Worm (Caenorhabditis elegans) whole organism, L1 larva: ENCODE measurements around the gene Y24D9A.7.
A peak's percentile ranks its signal among the peaks of the same experiment; 100 is the strongest.

Experiments
- C04F5.9 ChIP-seq: sonication (generic microtip); optimal IDR thresholded peaks from 2 replicates; lab custom pipeline; 2016; ENCODE audit warnings: missing genetic modification characterization, missing compliant biosample characterization
- C16A3.4 ChIP-seq: fragments of 150-350 bp; optimal IDR thresholded peaks from 2 replicates; lab custom pipeline; 2014; ENCODE audit warnings: missing biosample characterization, missing genetic modification characterization
- Y116A8C.19 ChIP-seq: sonication (generic microtip); optimal IDR thresholded peaks from 2 replicates; lab custom pipeline; 2016; ENCODE audit warnings: missing compliant biosample characterization, missing genetic modification characterization, borderline replicate concordance
- ama-1 ChIP-seq: fragments of 150-350 bp; optimal IDR thresholded peaks from 2 replicates; lab custom pipeline; 2014
- ceh-82 ChIP-seq, 3 experiments: fragments of 150-350 bp in 1 of 3; sonication (generic microtip) in 2 of 3; optimal IDR thresholded peaks; 2 replicates each; lab custom pipeline; 2014 to 2017; ENCODE audit warnings: missing biosample characterization in 3 of 3, missing genetic modification characterization in 3 of 3
- ces-1 ChIP-seq: fragments of 150-350 bp; optimal IDR thresholded peaks from 2 replicates; lab custom pipeline; 2014; ENCODE audit warnings: missing biosample characterization, missing genetic modification reagents, missing genetic modification characterization
- dpl-1 ChIP-seq, 3 experiments: fragments of 150-350 bp in 2 of 3; sonication (generic microtip) in 1 of 3; optimal IDR thresholded peaks; 2 replicates each; lab custom pipeline; 2014 to 2017; ENCODE audit warnings: missing biosample characterization in 3 of 3, missing genetic modification characterization in 3 of 3, missing genetic modification reagents in 3 of 3
- efl-3 ChIP-seq: fragments of 200-800 bp; sonication (Bioruptor generic); optimal IDR thresholded peaks from 2 replicates; lab custom pipeline; 2018; ENCODE audit warnings: mild to moderate bottlenecking, missing genetic modification characterization, missing compliant biosample characterization
- elt-3 ChIP-seq, 6 experiments: fragments of 150-350 bp in 1 of 6; sonication (generic microtip); optimal IDR thresholded peaks; 2 replicates each; lab custom pipeline; 2017 to 2018; ENCODE audit warnings: missing biosample characterization in 6 of 6, missing genetic modification characterization in 6 of 6, inconsistent platforms in 1 of 6
- fkh-10 ChIP-seq: sonication (generic microtip); optimal IDR thresholded peaks from 2 replicates; lab custom pipeline; 2017; ENCODE audit warnings: missing biosample characterization, missing genetic modification reagents, missing genetic modification characterization
- fkh-4 ChIP-seq: sonication (generic microtip); optimal IDR thresholded peaks from 2 replicates; lab custom pipeline; 2016; ENCODE audit warnings: missing compliant biosample characterization, missing genetic modification characterization, borderline replicate concordance
- jun-1 ChIP-seq: fragments of 150-350 bp; optimal IDR thresholded peaks from 2 replicates; lab custom pipeline; 2014; ENCODE audit warnings: missing biosample characterization, missing genetic modification reagents, missing genetic modification characterization
- lin-13 ChIP-seq: fragments of 150-350 bp; optimal IDR thresholded peaks from 2 replicates; lab custom pipeline; 2014; ENCODE audit warnings: missing biosample characterization, missing genetic modification reagents, missing genetic modification characterization
- lin-14 ChIP-seq: fragments of 200-800 bp; sonication (Bioruptor generic); optimal IDR thresholded peaks from 2 replicates; lab custom pipeline; 2018; ENCODE audit warnings: mild to moderate bottlenecking, missing genetic modification characterization, moderate library complexity, missing compliant biosample characterization
- lsy-2 ChIP-seq, 2 experiments: fragments of 150-350 bp; optimal IDR thresholded peaks; 2 replicates each; lab custom pipeline; 2014; ENCODE audit warnings: missing biosample characterization in 2 of 2, missing genetic modification characterization in 2 of 2
- mdl-1 ChIP-seq, 2 experiments: fragments of 150-350 bp; optimal IDR thresholded peaks; 2 replicates each; lab custom pipeline; 2014 to 2017; ENCODE audit warnings: missing biosample characterization in 2 of 2, missing genetic modification characterization in 2 of 2, inconsistent platforms in 1 of 2
- mef-2 ChIP-seq: fragments of 150-350 bp; optimal IDR thresholded peaks from 2 replicates; lab custom pipeline; 2014; ENCODE audit warnings: missing biosample characterization, missing genetic modification characterization
- nhr-11 ChIP-seq: fragments of 150-350 bp; optimal IDR thresholded peaks from 2 replicates; lab custom pipeline; 2014; ENCODE audit warnings: missing biosample characterization, missing genetic modification characterization
- nhr-20 ChIP-seq: sonication (generic microtip); optimal IDR thresholded peaks from 2 replicates; lab custom pipeline; 2016; ENCODE audit warnings: mild to moderate bottlenecking, missing genetic modification characterization, missing compliant biosample characterization
- nhr-237 ChIP-seq: fragments of 150-350 bp; optimal IDR thresholded peaks from 2 replicates; lab custom pipeline; 2014; ENCODE audit warnings: missing biosample characterization, missing genetic modification characterization
- nhr-71 ChIP-seq: sonication (generic microtip); optimal IDR thresholded peaks from 2 replicates; lab custom pipeline; 2016; ENCODE audit warnings: mild to moderate bottlenecking, missing genetic modification characterization, moderate library complexity, missing compliant biosample characterization
- nhr-85 ChIP-seq: sonication (generic microtip); peaks from one replicate; lab custom pipeline; 2016; ENCODE audit warnings: missing genetic modification characterization, inconsistent platforms, missing compliant biosample characterization
- pax-3 ChIP-seq: fragments of 200-800 bp; sonication (Bioruptor generic); optimal IDR thresholded peaks from 2 replicates; lab custom pipeline; 2018; ENCODE audit warnings: mild to moderate bottlenecking, missing genetic modification characterization, moderate library complexity, missing compliant biosample characterization
- pqm-1 ChIP-seq: sonication (generic microtip); optimal IDR thresholded peaks from 3 replicates; lab custom pipeline; 2017; ENCODE audit warnings: missing biosample characterization, missing genetic modification characterization
- snpc-4 ChIP-seq: fragments of 150-350 bp; optimal IDR thresholded peaks from 2 replicates; lab custom pipeline; 2014; ENCODE audit warnings: missing biosample characterization, missing genetic modification characterization
- sox-4 ChIP-seq: sonication (generic microtip); optimal IDR thresholded peaks from 2 replicates; lab custom pipeline; 2016; ENCODE audit warnings: missing genetic modification characterization, missing compliant biosample characterization
- sptf-1 ChIP-seq: fragments of 150-350 bp; optimal IDR thresholded peaks from 2 replicates; lab custom pipeline; 2014; ENCODE audit warnings: missing biosample characterization, missing genetic modification characterization
- sup-37 ChIP-seq: fragments of 200-800 bp; sonication (Bioruptor generic); optimal IDR thresholded peaks from 2 replicates; lab custom pipeline; 2018; ENCODE audit warnings: mild to moderate bottlenecking, missing genetic modification characterization, missing compliant biosample characterization
- swsn-7 ChIP-seq: sonication (generic microtip); optimal IDR thresholded peaks from 2 replicates; lab custom pipeline; 2016; ENCODE audit warnings: missing genetic modification characterization, missing compliant biosample characterization
- unc-86 ChIP-seq: sonication (generic microtip); optimal IDR thresholded peaks from 2 replicates; lab custom pipeline; 2016; ENCODE audit warnings: missing genetic modification characterization, missing compliant biosample characterization
- xbp-1 ChIP-seq: sonication (generic microtip); optimal IDR thresholded peaks from 2 replicates; lab custom pipeline; 2016; ENCODE audit warnings: missing genetic modification characterization, missing compliant biosample characterization
- zip-4 ChIP-seq: fragments of 200-800 bp; sonication (Bioruptor generic); optimal IDR thresholded peaks from 2 replicates; lab custom pipeline; 2018; ENCODE audit warnings: mild to moderate bottlenecking, missing genetic modification characterization, moderate library complexity, missing compliant biosample characterization
- ztf-11 ChIP-seq, 2 experiments: sonication (generic microtip); optimal IDR thresholded peaks; 2 replicates each; lab custom pipeline; 2016 to 2017; ENCODE audit warnings: missing genetic modification characterization in 2 of 2, missing biosample characterization in 1 of 2, missing compliant biosample characterization in 1 of 2
- ztf-4 ChIP-seq: fragments of 150-350 bp; optimal IDR thresholded peaks from 2 replicates; lab custom pipeline; 2014; ENCODE audit warnings: missing biosample characterization, missing genetic modification characterization

The Y24D9A.7 gene

ce11 chrIV:4445711-4446290 is 40.8 kb upstream of the Y24D9A.7 start, which contains the start of the genes wapl-1 and htz-1 (continued):
- peak; percentile 98 for TF ChIP-seq unc-86 (tag; lab: Kevin White, UChicago)

DNA sequence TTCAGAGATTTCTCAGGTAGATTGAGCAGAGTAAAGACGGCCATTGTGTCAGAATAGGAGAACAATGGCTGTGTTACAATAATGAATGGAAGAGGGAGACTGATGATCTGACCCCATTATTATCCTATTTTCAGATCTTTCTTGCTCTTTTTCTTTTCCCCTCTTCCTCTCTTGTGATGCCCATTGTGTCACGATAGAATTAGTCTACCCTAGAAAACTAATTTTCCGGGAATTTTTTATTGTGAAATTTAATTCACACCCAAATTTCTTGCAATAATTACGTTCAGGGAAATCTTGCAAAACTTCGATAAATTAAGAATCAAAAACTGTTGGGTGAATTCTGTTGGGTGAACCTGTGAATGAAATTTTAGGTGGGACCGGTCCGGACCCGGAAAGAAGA is 36.1 kb upstream of the Y24D9A.7 start, which contains the start of gene fbxb-75:
Gene fbxb-75, minus strand, starts transcription at position 101 of the 400 bp plus-strand sequence.
- TF ChIP-seq Y116A8C.19 (tag; lab: Kevin White, UChicago): no peak
- TF ChIP-seq fkh-4 (tag; lab: Kevin White, UChicago): no peak
- TF ChIP-seq pqm-1 (tag; lab: Kevin White, UChicago): no peak
- no peak for TF ChIP-seq mef-2
- TF ChIP-seq, all 84 proteins: peak for 0

DNA sequence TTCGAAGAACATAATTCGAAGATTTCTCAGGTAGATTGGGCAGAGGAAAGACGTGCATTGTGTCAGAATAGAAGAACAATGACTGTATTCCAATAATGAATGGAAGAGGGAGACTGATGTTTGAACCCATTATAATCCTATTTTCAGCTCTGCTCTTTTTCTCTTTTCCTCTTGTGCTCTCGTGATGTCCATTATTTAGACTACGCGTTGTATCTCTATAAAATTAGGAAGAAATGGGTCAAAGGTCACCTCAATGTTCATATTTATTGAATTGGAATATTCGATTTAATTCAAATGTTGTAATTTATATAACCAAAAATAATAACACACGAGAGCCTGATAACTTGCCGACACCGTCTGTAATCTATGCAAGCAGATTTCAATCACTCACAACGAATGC is 34.2 kb upstream of the Y24D9A.7 start, which contains the start of gene fbxb-74:
Gene fbxb-74, minus strand, starts transcription at position 101 of the 400 bp plus-strand sequence.
- no peak for TF ChIP-seq nhr-11 (tag; lab: Kevin White, UChicago)
- no peak for TF ChIP-seq ztf-11 (tag; optimal IDR thresholded peaks at IDR 0.05; lab: Kevin White, UChicago)
- TF ChIP-seq ztf-4 (tag; lab: Kevin White, UChicago): no peak
- TF ChIP-seq pqm-1 (tag; lab: Kevin White, UChicago): no peak
- TF ChIP-seq pax-3 (tag; lab: Kevin White, UChicago): no peak
- no peak for TF ChIP-seq xbp-1 (tag; lab: Kevin White, UChicago)
- TF ChIP-seq C16A3.4 (tag; lab: Kevin White, UChicago): no peak
- TF ChIP-seq fkh-4 (tag; lab: Kevin White, UChicago): no peak
- TF ChIP-seq sup-37 (GFP tag; lab: Kevin White, UChicago): no peak
- TF ChIP-seq C04F5.9 (tag; lab: Kevin White, UChicago): no peak
- TF ChIP-seq jun-1 (tag; lab: Kevin White, UChicago): no peak
- TF ChIP-seq sox-4 (tag; lab: Kevin White, UChicago): no peak
- TF ChIP-seq ceh-82 (tag; optimal IDR thresholded peaks at IDR 0.05; lab: Kevin White, UChicago): no peak
- TF ChIP-seq, all 84 proteins: peak for 0

DNA sequence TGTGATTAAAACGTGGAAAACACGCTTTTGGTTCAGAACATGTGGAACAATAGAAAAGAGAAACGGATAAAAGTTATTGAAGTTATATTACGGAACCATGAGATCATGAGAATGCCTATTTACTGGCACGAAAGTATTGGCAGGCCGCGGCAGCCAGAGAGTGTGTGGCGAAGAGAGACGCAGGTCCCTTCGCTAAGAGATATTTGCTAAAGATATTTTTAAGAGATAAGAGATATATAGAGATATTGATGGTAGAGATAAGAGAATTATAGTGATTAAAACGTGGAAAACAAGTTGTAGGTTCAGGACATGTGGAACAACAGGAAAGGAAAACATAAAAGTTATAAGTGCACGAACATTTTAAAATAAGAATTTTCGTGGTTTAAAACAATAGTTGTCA is 32.9 kb upstream of the Y24D9A.7 start:
- no peak for TF ChIP-seq xbp-1 (tag; lab: Kevin White, UChicago)
- no peak for TF ChIP-seq dpl-1 (GFP tag; optimal IDR thresholded peaks at IDR 0.05; lab: Kevin White, UChicago)
- peak; percentile 69 for TF ChIP-seq lin-14 (GFP tag; lab: Kevin White, UChicago)
- peak; percentile 73 for TF ChIP-seq nhr-85 (tag; lab: Kevin White, UChicago)
- TF ChIP-seq ces-1 (GFP tag; lab: Kevin White, UChicago): no peak
- peak in 1 of 6 experiments; percentile 16 for TF ChIP-seq elt-3 (tag; optimal IDR thresholded peaks at IDR 0.05; lab: Kevin White, UChicago)
- TF ChIP-seq nhr-20 (tag; lab: Kevin White, UChicago): peak; percentile 7

DNA sequence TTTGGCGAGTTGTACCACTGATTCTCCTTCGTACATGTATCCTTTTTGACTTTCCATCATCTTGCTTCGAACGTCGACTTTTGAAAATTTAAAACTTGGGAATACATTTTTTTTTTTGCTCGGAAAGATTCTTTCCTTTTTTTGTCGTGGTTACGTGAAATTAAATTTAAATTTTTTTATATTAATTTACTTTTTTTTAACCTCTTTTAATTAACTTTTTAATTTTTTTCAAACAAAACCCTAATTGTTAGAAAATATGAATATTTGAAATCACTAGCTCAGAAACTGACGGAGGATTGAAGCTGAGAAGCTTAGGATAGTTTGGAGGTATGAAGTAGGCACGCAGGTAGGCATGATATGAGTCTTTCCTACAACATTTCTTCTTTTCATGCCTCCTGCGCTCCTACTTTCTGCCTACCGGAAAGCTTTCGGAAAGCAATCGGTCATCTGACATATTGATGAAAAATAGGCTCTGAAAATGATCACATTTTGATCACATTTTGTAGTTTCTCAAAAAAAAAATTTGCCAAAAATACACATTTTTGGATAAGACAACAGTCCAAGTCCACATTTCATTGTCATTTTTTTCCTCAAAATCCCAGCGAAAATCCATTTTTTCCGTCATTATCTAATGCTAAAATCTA is 29.6 kb upstream of the Y24D9A.7 start, which contains the start of the genes R08C7.8 and R08C7.4:
Gene R08C7.8, minus strand, starts transcription at position 101 of the 644 bp plus-strand sequence.
Gene R08C7.4, plus strand, starts transcription at position 594 of the 644 bp plus-strand sequence.
- no peak for TF ChIP-seq efl-3 (GFP tag; lab: Kevin White, UChicago)
- no peak for TF ChIP-seq lin-13 (GFP tag; lab: Kevin White, UChicago)
- TF ChIP-seq ces-1 (GFP tag; lab: Kevin White, UChicago): no peak
- TF ChIP-seq ama-1 (lab: Kevin White, UChicago): no peak
- no peak for TF ChIP-seq lsy-2 (tag; optimal IDR thresholded peaks at IDR 0.05; lab: Kevin White, UChicago)
- TF ChIP-seq swsn-7 (tag; lab: Kevin White, UChicago): no peak
- no peak for TF ChIP-seq ztf-11 (tag; optimal IDR thresholded peaks at IDR 0.05; lab: Kevin White, UChicago)
- TF ChIP-seq elt-3 (tag; optimal IDR thresholded peaks at IDR 0.05; lab: Kevin White, UChicago): no peak
- TF ChIP-seq zip-4 (GFP tag; lab: Kevin White, UChicago): no peak
- no peak for TF ChIP-seq nhr-71 (tag; lab: Kevin White, UChicago)
- no peak for TF ChIP-seq snpc-4 (tag; lab: Kevin White, UChicago)
- no peak for TF ChIP-seq mdl-1 (tag; optimal IDR thresholded peaks at IDR 0.05; lab: Kevin White, UChicago)
- TF ChIP-seq ceh-82 (tag; optimal IDR thresholded peaks at IDR 0.05; lab: Kevin White, UChicago): no peak
- TF ChIP-seq fkh-10 (GFP tag; lab: Kevin White, UChicago): no peak
- no peak for TF ChIP-seq sptf-1 (tag; lab: Kevin White, UChicago)
- no peak for TF ChIP-seq sup-37 (GFP tag; lab: Kevin White, UChicago)
- no peak for TF ChIP-seq unc-86 (tag; lab: Kevin White, UChicago)
- no peak for TF ChIP-seq nhr-237 (tag; lab: Kevin White, UChicago)
